Worm (Caenorhabditis elegans) whole organism, L4 larva: ENCODE measurements around the gene W04B5.3.
"Not testable (repeated sequence)": the region's sequence is repeated elsewhere in the genome, so short reads cannot be mapped to it uniquely, and the experiment has no call there.

ENCODE experiments used
- F10B5.3 ChIP-seq: sonication (generic microtip); optimal IDR thresholded peaks from 2 replicates; lab custom pipeline; 2016; ENCODE audit warnings: mild to moderate bottlenecking, missing genetic modification characterization, missing compliant biosample characterization
- R02D3.7 ChIP-seq: fragments of 150-350 bp; sonication (generic microtip); optimal IDR thresholded peaks from 3 replicates; lab custom pipeline; 2014; ENCODE audit warnings: missing biosample characterization, missing genetic modification characterization
- T20F7.1 ChIP-seq: fragments of 200-800 bp; sonication (Bioruptor generic); optimal IDR thresholded peaks from 2 replicates; lab custom pipeline; 2018; ENCODE audit warnings: mild to moderate bottlenecking, missing genetic modification characterization, missing compliant biosample characterization
- Y48G9A.11 ChIP-seq: fragments of 200-800 bp; sonication (Bioruptor generic); IDR thresholded peaks from 2 replicates; pipeline ENCODE4 v1.3.6; 2022; ENCODE audit warnings: missing genetic modification reagents, missing genetic modification characterization, missing compliant biosample characterization
- Y75B8A.6 ChIP-seq: fragments of 200-800 bp; sonication (Bioruptor generic); IDR thresholded peaks from 2 replicates; pipeline ENCODE4 v1.3.6; 2022; ENCODE audit warnings: missing genetic modification reagents, missing genetic modification characterization, missing compliant biosample characterization
- ZK546.5 ChIP-seq, 2 experiments: sonication (generic microtip); optimal IDR thresholded peaks; 2 replicates each; lab custom pipeline; 2017; ENCODE audit warnings: missing biosample characterization in 2 of 2, missing genetic modification characterization in 2 of 2
- aha-1 ChIP-seq: fragments of 150-350 bp; peaks from one replicate; lab custom pipeline; 2014; ENCODE audit warnings: missing biosample characterization, missing genetic modification characterization
- attf-4 ChIP-seq: sonication (generic microtip); optimal IDR thresholded peaks from 3 replicates; lab custom pipeline; 2017; ENCODE audit warnings: missing biosample characterization, missing genetic modification characterization
- ceh-20 ChIP-seq: fragments of 200-800 bp; sonication (Bioruptor generic); IDR thresholded peaks from 2 replicates; pipeline ENCODE4 v1.3.6; 2022; ENCODE audit warnings: missing genetic modification reagents, missing genetic modification characterization, missing compliant biosample characterization
- cey-2 ChIP-seq: sonication (generic microtip); optimal IDR thresholded peaks from 3 replicates; lab custom pipeline; 2017; ENCODE audit warnings: missing genetic modification characterization, mild to moderate bottlenecking, missing compliant biosample characterization, antibody characterized with exemption, borderline replicate concordance; ENCODE audit not compliant: insufficient read depth
- daf-16 ChIP-seq, 3 experiments: sonication (generic microtip); optimal IDR thresholded peaks; 2 replicates each; lab custom pipeline; 2016 to 2017; ENCODE audit warnings: missing genetic modification characterization in 3 of 3, missing genetic modification reagents in 3 of 3, mild to moderate bottlenecking in 2 of 3, missing compliant biosample characterization in 2 of 3, missing biosample characterization in 1 of 3, moderate library complexity in 1 of 3
- dmd-6 ChIP-seq: fragments of 200-800 bp; sonication (Bioruptor generic); IDR thresholded peaks from 2 replicates; pipeline ENCODE4 v1.3.6; 2022; ENCODE audit warnings: missing genetic modification reagents, missing genetic modification characterization, missing compliant biosample characterization
- duxl-1 ChIP-seq: sonication (generic microtip); optimal IDR thresholded peaks from 2 replicates; lab custom pipeline; 2016; ENCODE audit warnings: mild to moderate bottlenecking, missing genetic modification characterization, moderate library complexity, missing compliant biosample characterization; ENCODE audit not compliant: poor library complexity
- dve-1 ChIP-seq: sonication (generic microtip); optimal IDR thresholded peaks from 2 replicates; lab custom pipeline; 2017; ENCODE audit warnings: antibody characterized with exemption, mild to moderate bottlenecking, missing genetic modification characterization, missing compliant biosample characterization; ENCODE audit not compliant: insufficient read depth
- egl-27 ChIP-seq: sonication (generic microtip); optimal IDR thresholded peaks from 3 replicates; lab custom pipeline; 2017; ENCODE audit warnings: missing biosample characterization, missing genetic modification reagents, missing genetic modification characterization
- egl-43 ChIP-seq: fragments of 200-800 bp; sonication (Bioruptor generic); IDR thresholded peaks from 2 replicates; pipeline ENCODE4 v1.3.6; 2022; ENCODE audit warnings: missing genetic modification reagents, missing genetic modification characterization, missing compliant biosample characterization
- fos-1 ChIP-seq: fragments of 150-350 bp; optimal IDR thresholded peaks from 2 replicates; lab custom pipeline; 2014; ENCODE audit warnings: missing biosample characterization, missing genetic modification characterization
- hlh-11 ChIP-seq: fragments of 200-800 bp; sonication (Bioruptor generic); optimal IDR thresholded peaks from 2 replicates; lab custom pipeline; 2018; ENCODE audit warnings: mild to moderate bottlenecking, missing genetic modification characterization, missing compliant biosample characterization
- hmg-1.1 ChIP-seq: fragments of 200-800 bp; sonication (Bioruptor generic); IDR thresholded peaks from 2 replicates; pipeline ENCODE4 v1.3.6; 2022; ENCODE audit warnings: missing genetic modification reagents, missing genetic modification characterization, missing compliant biosample characterization
- lsy-2 ChIP-seq, 2 experiments: fragments of 150-350 bp in 1 of 2; sonication (generic microtip) in 1 of 2; optimal IDR thresholded peaks; 2 replicates each; lab custom pipeline; 2014 to 2017; ENCODE audit warnings: missing biosample characterization in 2 of 2, missing genetic modification characterization in 2 of 2
- madf-9 ChIP-seq: fragments of 200-800 bp; sonication (Bioruptor generic); conservative IDR thresholded peaks from 2 replicates; pipeline ENCODE4 v1.3.6; 2022; ENCODE audit warnings: missing genetic modification reagents, missing genetic modification characterization, missing compliant biosample characterization
- mdl-1 ChIP-seq, 2 experiments: fragments of 150-350 bp in 1 of 2; sonication (generic microtip) in 1 of 2; optimal IDR thresholded peaks; 2 replicates each; lab custom pipeline; 2014 to 2017; ENCODE audit warnings: missing biosample characterization in 2 of 2, missing genetic modification characterization in 2 of 2
- mdt-29 ChIP-seq: fragments of 200-800 bp; sonication (Bioruptor generic); IDR thresholded peaks from 2 replicates; pipeline ENCODE4 v1.3.6; 2022; ENCODE audit warnings: missing genetic modification reagents, missing genetic modification characterization, missing compliant biosample characterization
- mxl-3 ChIP-seq: fragments of 200-800 bp; sonication (Bioruptor generic); optimal IDR thresholded peaks from 2 replicates; lab custom pipeline; 2018; ENCODE audit warnings: mild to moderate bottlenecking, missing genetic modification characterization, missing compliant biosample characterization
- nhr-10 ChIP-seq: fragments of 150-350 bp; optimal IDR thresholded peaks from 2 replicates; lab custom pipeline; 2014; ENCODE audit warnings: missing biosample characterization, missing genetic modification characterization
- nhr-102 ChIP-seq: sonication (generic microtip); optimal IDR thresholded peaks from 2 replicates; lab custom pipeline; 2016; ENCODE audit warnings: mild to moderate bottlenecking, missing genetic modification characterization, moderate library complexity, missing compliant biosample characterization
- nhr-237 ChIP-seq: sonication (generic microtip); optimal IDR thresholded peaks from 2 replicates; lab custom pipeline; 2017; ENCODE audit warnings: missing biosample characterization, missing genetic modification characterization
- nhr-28 ChIP-seq: fragments of 150-350 bp; optimal IDR thresholded peaks from 2 replicates; lab custom pipeline; 2014; ENCODE audit warnings: missing biosample characterization, missing genetic modification characterization
- nhr-42 ChIP-seq: fragments of 200-800 bp; sonication (Bioruptor generic); IDR thresholded peaks from 2 replicates; pipeline ENCODE4 v1.3.6; 2022; ENCODE audit warnings: missing genetic modification characterization, missing compliant biosample characterization
- nhr-77 ChIP-seq: fragments of 150-350 bp; optimal IDR thresholded peaks from 2 replicates; lab custom pipeline; 2014; ENCODE audit warnings: missing biosample characterization, missing genetic modification characterization
- pqm-1 ChIP-seq: sonication (generic microtip); optimal IDR thresholded peaks from 2 replicates; lab custom pipeline; 2017; ENCODE audit warnings: missing biosample characterization, missing genetic modification characterization
- set-16 ChIP-seq: fragments of 200-800 bp; sonication (Bioruptor generic); IDR thresholded peaks from 2 replicates; pipeline ENCODE4 v1.3.6; 2022; ENCODE audit warnings: missing genetic modification reagents, missing genetic modification characterization, missing compliant biosample characterization
- spr-3 ChIP-seq: fragments of 200-800 bp; sonication (Bioruptor generic); optimal IDR thresholded peaks from 2 replicates; lab custom pipeline; 2018; ENCODE audit warnings: mild to moderate bottlenecking, missing genetic modification characterization, missing compliant biosample characterization
- tag-97 ChIP-seq: fragments of 200-800 bp; sonication (Bioruptor generic); IDR thresholded peaks from 2 replicates; pipeline ENCODE4 v1.3.6; 2022; ENCODE audit warnings: missing genetic modification characterization, missing compliant biosample characterization
- unc-39 ChIP-seq: sonication (generic microtip); optimal IDR thresholded peaks from 2 replicates; lab custom pipeline; 2017; ENCODE audit warnings: missing biosample characterization, missing genetic modification characterization
- unc-62 ChIP-seq, 3 experiments: fragments of 150-350 bp in 1 of 3; sonication (generic microtip); optimal IDR thresholded peaks in 2 of 3; peaks in 1 of 3; 1 replicate in 1 of 3; 2 replicates in 2 of 3; lab custom pipeline; 2014 to 2017; ENCODE audit warnings: missing biosample characterization in 3 of 3, missing genetic modification characterization in 3 of 3, missing genetic modification reagents in 3 of 3, missing genotype in 1 of 3

Gene W04B5.3

DNA sequence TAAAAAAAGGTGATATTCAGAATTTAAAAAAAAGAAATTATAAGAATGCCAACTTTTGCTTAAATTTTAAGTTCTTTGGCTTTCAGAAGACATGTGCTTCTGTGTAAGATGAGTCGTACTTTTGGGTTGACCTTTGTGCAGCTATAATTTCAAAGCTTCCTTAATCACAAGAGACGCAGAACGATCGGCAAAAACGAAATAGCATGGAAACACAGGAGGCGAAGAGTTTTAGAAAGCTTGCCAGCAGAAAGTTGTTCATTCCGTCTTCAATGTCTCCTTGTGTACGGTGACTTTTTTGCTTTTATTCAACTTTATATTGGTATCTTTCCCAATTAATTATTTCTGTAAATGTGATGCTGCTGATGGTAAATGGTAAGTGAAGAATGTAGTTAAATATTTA is 14.6 kb downstream of the W04B5.3 start:
- TF ChIP-seq nhr-28: peak; percentile 9
- TF ChIP-seq duxl-1 (tag; lab: Kevin White, UChicago): peak; percentile 14
- TF ChIP-seq nhr-10: no peak

DNA sequence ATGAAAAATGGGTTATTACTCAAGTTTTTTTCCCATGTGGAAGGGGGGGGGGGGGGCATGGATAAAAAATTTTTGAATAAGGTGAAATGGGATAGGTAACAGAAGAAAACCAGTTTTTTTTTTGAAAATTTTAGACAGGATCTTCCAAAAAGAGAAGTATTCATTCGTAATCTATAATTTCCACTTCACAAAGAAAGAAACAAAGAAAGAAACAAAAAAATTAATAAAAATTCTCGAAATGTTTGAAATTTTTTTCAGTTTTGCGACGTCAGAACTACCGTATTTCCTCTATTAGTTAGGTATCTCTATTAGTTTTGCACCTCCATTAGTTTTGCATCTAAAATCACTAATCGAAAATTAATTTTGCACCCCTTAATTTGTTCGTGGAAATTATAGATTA is 17.1 kb downstream of the W04B5.3 start, which contains the start of gene W04B5.6:
Gene W04B5.6 (minus strand): TSS at position 101 of the 400 bp plus-strand sequence.
- not testable (repeated sequence) for TF ChIP-seq tag-97 (GFP tag; lab: Robert Waterston, UW); unc-62 (GFP tag; optimal IDR thresholded peaks at IDR 0.05 in 1 of 2; lab: Kevin White, UChicago); unc-62 (tag; optimal IDR thresholded peaks at IDR 0.05; lab: Kevin White, UChicago); ZK546.5 (tag; optimal IDR thresholded peaks at IDR 0.05; lab: Kevin White, UChicago)

DNA sequence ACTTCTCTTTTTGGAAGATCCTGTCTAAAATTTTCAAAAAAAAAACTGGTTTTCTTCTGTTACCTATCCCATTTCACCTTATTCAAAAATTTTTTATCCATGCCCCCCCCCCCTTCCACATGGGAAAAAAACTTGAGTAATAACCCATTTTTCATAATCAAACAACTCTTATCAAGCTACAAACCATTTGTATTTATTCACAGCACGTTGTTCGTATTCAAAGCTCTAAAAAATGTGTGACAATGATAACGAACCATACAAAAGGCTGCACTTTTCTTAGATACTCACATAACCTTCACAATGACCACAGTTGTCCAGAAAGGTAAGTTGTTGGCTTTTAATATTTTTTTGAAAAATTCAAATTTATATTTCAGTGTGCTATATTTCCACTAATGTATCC is 17.5 kb downstream of the W04B5.3 start, which contains the start of gene E02H9.6:
Gene E02H9.6 (plus strand): TSS at position 301 of the 400 bp plus-strand sequence.
- TF ChIP-seq nhr-42; hlh-11 (tag; lab: Kevin White, UChicago); unc-39 (tag; lab: Kevin White, UChicago): not testable (repeated sequence)

DNA sequence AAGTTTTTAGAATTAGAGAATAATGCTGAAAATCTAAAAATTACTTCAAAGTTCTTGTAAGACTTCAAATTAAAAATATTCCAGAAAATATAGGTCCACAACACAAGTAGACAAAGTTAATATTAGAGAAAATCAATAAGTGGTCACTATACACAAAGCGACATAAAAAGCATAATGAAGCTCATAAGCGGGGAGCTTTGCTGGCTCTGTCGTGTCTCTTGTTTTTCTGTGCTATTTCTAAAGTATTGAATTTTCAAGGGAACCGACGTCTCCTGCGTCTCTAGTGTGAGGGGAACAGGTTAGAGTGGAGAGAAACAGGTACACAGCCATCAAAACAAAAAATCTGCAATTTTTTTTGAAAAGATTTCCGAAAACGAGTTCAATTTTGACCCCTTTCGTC is 20.2 kb downstream of the W04B5.3 start, which contains the start of gene E02H9.13:
Gene E02H9.13 (minus strand): TSS at position 199 of the 400 bp plus-strand sequence.
- TF ChIP-seq fos-1 (no peak), unc-62 (GFP tag; optimal IDR thresholded peaks at IDR 0.05 in 1 of 2; lab: Kevin White, UChicago) (peak in 1 of 2 experiments; percentile 29), unc-62 (tag; optimal IDR thresholded peaks at IDR 0.05; lab: Kevin White, UChicago) (no peak), R02D3.7 (no peak), madf-9 (no peak), Y75B8A.6 (no peak), Y48G9A.11 (GFP tag; lab: Robert Waterston, UW) (no peak), nhr-102 (tag; lab: Kevin White, UChicago) (no peak)

DNA sequence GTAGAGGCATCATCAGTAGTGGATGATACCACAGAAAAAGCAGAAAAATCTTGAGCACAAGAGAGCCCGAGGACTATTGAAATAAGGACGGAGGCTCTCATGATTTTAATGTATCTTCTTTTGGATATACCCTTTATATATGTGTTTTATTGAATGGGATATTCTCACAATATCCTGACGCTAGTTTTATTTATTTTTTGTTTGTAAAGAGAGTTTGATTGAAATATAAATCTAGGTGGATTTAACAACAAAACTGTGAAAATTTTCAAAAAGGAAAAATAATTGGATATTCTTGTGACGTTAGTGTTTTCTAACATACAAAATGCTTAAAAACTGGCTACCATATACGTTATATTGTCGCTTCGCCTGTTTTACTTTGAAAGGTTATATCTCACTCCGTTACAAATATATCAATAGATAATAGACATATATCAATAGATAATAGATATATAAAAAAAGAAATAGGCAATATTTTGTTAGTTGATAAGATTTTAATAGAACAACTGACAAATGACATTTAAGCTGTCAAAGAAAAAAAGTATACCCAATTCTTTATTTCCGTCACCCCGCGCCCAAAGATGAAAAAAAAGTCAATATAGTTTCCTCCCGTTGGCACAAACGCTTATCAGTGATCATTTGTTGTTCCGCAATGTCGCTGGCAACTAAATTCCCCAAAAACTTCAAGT is 27.4 kb downstream of the W04B5.3 start, which contains the start of the genes E02H9.7 and klo-2:
Gene E02H9.7 (minus strand): TSS at position 101 of the 686 bp plus-strand sequence.
Gene klo-2 (plus strand): TSS at position 636 of the 686 bp plus-strand sequence.
- TF ChIP-seq nhr-237 (tag; lab: Kevin White, UChicago) (no peak), pqm-1 (tag; lab: Kevin White, UChicago) (peak; percentile 15), nhr-28 (peak; percentile 0)

DNA sequence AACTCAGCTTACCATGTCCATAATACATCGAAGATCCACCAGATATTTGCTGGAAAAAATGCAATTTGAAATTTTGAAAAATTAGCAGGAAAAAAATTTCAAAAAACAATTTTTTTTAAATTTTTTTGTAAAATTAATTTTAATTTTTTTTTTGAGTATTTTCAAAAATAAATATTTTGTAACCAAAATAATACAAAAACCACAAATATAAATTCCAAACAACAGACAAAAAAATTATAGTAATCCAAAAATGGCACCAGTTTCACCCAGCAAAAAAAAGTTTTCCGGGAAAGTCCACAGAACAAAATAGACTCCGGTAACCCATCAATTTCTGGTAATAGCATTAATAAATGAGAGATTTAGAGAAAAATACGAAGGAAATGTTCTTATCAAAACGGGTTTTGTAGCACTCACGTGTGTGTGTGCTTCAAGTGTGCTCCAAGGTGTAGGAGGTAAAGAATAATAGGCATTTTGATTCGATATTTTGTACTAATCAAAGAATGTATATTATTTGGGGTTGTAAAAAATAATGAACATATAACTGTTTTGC is 36.5 kb downstream of the W04B5.3 start, which contains the start of gene nhr-121:
Gene nhr-121 (minus strand): TSS at position 51 of the 550 bp plus-strand sequence.
- TF ChIP-seq tag-97 (GFP tag; lab: Robert Waterston, UW) (no peak), daf-16 (GFP tag; optimal IDR thresholded peaks at IDR 0.05; lab: Kevin White, UChicago) (no peak), daf-16 (tag; optimal IDR thresholded peaks at IDR 0.05; lab: Kevin White, UChicago) (peak; percentile 60), lsy-2 (tag; optimal IDR thresholded peaks at IDR 0.05; lab: Kevin White, UChicago) (no peak), madf-9 (no peak), egl-43 (GFP tag; lab: Robert Waterston, UW) (no peak), hmg-1.1 (GFP tag; lab: Robert Waterston, UW) (no peak), mdt-29 (0 out of 2 replicates have a peak, but pooled peaks have one; percentile 12), dmd-6 (GFP tag; lab: Robert Waterston, UW) (peak; percentile 70), spr-3 (GFP tag; lab: Kevin White, UChicago) (no peak), mdl-1 (tag; optimal IDR thresholded peaks at IDR 0.05; lab: Kevin White, UChicago) (peak in 1 of 2 experiments; percentile 62), pqm-1 (tag; lab: Kevin White, UChicago) (peak; percentile 10), T20F7.1 (GFP tag; lab: Kevin White, UChicago) (peak; percentile 20), cey-2 (no peak), aha-1 (tag; lab: Kevin White, UChicago) (peak; percentile 92), nhr-28 (peak; percentile 96), mxl-3 (GFP tag; lab: Kevin White, UChicago) (no peak), unc-39 (tag; lab: Kevin White, UChicago) (no peak), set-16 (GFP tag; lab: Robert Waterston, UW) (no peak), nhr-77 (tag; lab: Kevin White, UChicago) (peak; percentile 57), hlh-11 (tag; lab: Kevin White, UChicago) (peak; percentile 61), ceh-20 (GFP tag; lab: Robert Waterston, UW) (no peak), attf-4 (tag; lab: Kevin White, UChicago) (no peak), dve-1 (tag; lab: Kevin White, UChicago) (peak; percentile 72), F10B5.3 (tag; lab: Kevin White, UChicago) (no peak), egl-27 (tag; lab: Kevin White, UChicago) (no peak)
